Worm (Caenorhabditis elegans): ENCODE measurements around the gene ZK1320.5.

Gene ZK1320.5

ce11 chrII:9624110-9624695, 41.3 kb downstream of the ZK1320.5 start, which contains the start of the genes dnj-20 and ZK1307.8:
dnj-20 (minus strand) TSS chrII:9624176.
ZK1307.8 (plus strand) TSS chrII:9624613.
- no peak for TF ChIP-seq lin-40 (tag; optimal IDR thresholded peaks at IDR 0.05)
- TF ChIP-seq K11D2.4 (GFP tag; IDR thresholded peaks at IDR 0.05): no peak
- TF ChIP-seq xnd-1 (tag; optimal IDR thresholded peaks at IDR 0.05): peak; percentile 60
- peak; percentile 83 for TF ChIP-seq madf-6 (GFP tag; IDR thresholded peaks at IDR 0.05)
- no peak for TF ChIP-seq ceh-79 (tag; optimal IDR thresholded peaks at IDR 0.05)
- no peak for TF ChIP-seq ama-1 (optimal IDR thresholded peaks at IDR 0.05)
- no peak for TF ChIP-seq ama-1 (GFP tag; optimal IDR thresholded peaks at IDR 0.05)
- no peak for TF ChIP-seq sdz-38 (tag; optimal IDR thresholded peaks at IDR 0.05)
- no peak for TF ChIP-seq snpc-4 (GFP tag; optimal IDR thresholded peaks at IDR 0.05)
- TF ChIP-seq snpc-4 (tag; optimal IDR thresholded peaks at IDR 0.05): no peak
- no peak for TF ChIP-seq dpff-1 (tag; optimal IDR thresholded peaks at IDR 0.05)
- TF ChIP-seq nfyb-1 (GFP tag; IDR thresholded peaks at IDR 0.05): no peak
- no peak for TF ChIP-seq C17E4.6 (GFP tag; IDR thresholded peaks at IDR 0.05)
- TF ChIP-seq madf-8 (GFP tag; conservative IDR thresholded peaks at IDR 0.05): 0 out of 2 replicates have a peak, but pooled peaks have one; percentile 12
- TF ChIP-seq let-607 (tag; optimal IDR thresholded peaks at IDR 0.05): peak; percentile 70 to 78
- TF ChIP-seq cebp-2 (GFP tag; IDR thresholded peaks at IDR 0.05): no peak
- no peak for TF ChIP-seq ceh-58 (GFP tag; IDR thresholded peaks at IDR 0.05)
- no peak for TF ChIP-seq nhr-27 (tag; optimal IDR thresholded peaks at IDR 0.05)
- TF ChIP-seq Y95B8A.8 (GFP tag; IDR thresholded peaks at IDR 0.05): no peak
- no peak for TF ChIP-seq lag-1 (GFP tag; IDR thresholded peaks at IDR 0.05)
- TF ChIP-seq Y53F4B.3 (GFP tag; IDR thresholded peaks at IDR 0.05): no peak
- no peak for TF ChIP-seq rec-8 (tag; optimal IDR thresholded peaks at IDR 0.05)
- peak; percentile 1 for TF ChIP-seq attf-5 (GFP tag; optimal IDR thresholded peaks at IDR 0.05)
- TF ChIP-seq mxl-1 (tag; optimal IDR thresholded peaks at IDR 0.05): no peak
- TF ChIP-seq madf-10 (tag; optimal IDR thresholded peaks at IDR 0.05): no peak
- TF ChIP-seq B0035.1 (tag; optimal IDR thresholded peaks at IDR 0.05): no peak
- peak; percentile 81 for TF ChIP-seq F33H1.4 (GFP tag; IDR thresholded peaks at IDR 0.05)
- TF ChIP-seq tbx-9 (tag; optimal IDR thresholded peaks at IDR 0.05; ENCODE audit: borderline replicate concordance): no peak
- TF ChIP-seq hlh-26 (GFP tag; conservative IDR thresholded peaks at IDR 0.05): no peak
- peak; percentile 82 for TF ChIP-seq lsl-1 (GFP tag; optimal IDR thresholded peaks at IDR 0.05)
- TF ChIP-seq nhr-80 (tag; optimal IDR thresholded peaks at IDR 0.05): peak; percentile 56
- no peak for TF ChIP-seq bed-1 (GFP tag; IDR thresholded peaks at IDR 0.05)
- peak; percentile 57 for TF ChIP-seq snpc-1.3 (tag; optimal IDR thresholded peaks at IDR 0.05; ENCODE audit: insufficient read depth)
- no peak for TF ChIP-seq lin-54 (GFP tag; optimal IDR thresholded peaks at IDR 0.05)
- TF ChIP-seq lsy-27 (tag; optimal IDR thresholded peaks at IDR 0.05; ENCODE audit: borderline replicate concordance, insufficient read depth): no peak
- no peak for TF ChIP-seq nfya-1 (tag; optimal IDR thresholded peaks at IDR 0.05; ENCODE audit: borderline replicate concordance, insufficient read depth)
- no peak for TF ChIP-seq nhr-179 (tag; optimal IDR thresholded peaks at IDR 0.05)
- 0 out of 2 replicates have a peak, but pooled peaks have one; percentile 34 for TF ChIP-seq mcd-1 (GFP tag; IDR thresholded peaks at IDR 0.05)
- 0 out of 2 replicates have a peak, but pooled peaks have one; percentile 5 for TF ChIP-seq hmg-1.2 (GFP tag; IDR thresholded peaks at IDR 0.05)
- TF ChIP-seq zfh-2 (GFP tag; conservative IDR thresholded peaks at IDR 0.05): no peak
- TF ChIP-seq T26A5.8 (tag; optimal IDR thresholded peaks at IDR 0.05): no peak
- peak; percentile 45; the same call in 1 of the 2 replicates for TF ChIP-seq D2030.7 (GFP tag; IDR thresholded peaks at IDR 0.05)
- TF ChIP-seq F49E8.2 (tag; optimal IDR thresholded peaks at IDR 0.05; ENCODE audit: insufficient read depth): no peak
